Worm (Caenorhabditis elegans): Measurements from ENCODE around the gene T01B11.1.

The T01B11.1 gene

DNA sequence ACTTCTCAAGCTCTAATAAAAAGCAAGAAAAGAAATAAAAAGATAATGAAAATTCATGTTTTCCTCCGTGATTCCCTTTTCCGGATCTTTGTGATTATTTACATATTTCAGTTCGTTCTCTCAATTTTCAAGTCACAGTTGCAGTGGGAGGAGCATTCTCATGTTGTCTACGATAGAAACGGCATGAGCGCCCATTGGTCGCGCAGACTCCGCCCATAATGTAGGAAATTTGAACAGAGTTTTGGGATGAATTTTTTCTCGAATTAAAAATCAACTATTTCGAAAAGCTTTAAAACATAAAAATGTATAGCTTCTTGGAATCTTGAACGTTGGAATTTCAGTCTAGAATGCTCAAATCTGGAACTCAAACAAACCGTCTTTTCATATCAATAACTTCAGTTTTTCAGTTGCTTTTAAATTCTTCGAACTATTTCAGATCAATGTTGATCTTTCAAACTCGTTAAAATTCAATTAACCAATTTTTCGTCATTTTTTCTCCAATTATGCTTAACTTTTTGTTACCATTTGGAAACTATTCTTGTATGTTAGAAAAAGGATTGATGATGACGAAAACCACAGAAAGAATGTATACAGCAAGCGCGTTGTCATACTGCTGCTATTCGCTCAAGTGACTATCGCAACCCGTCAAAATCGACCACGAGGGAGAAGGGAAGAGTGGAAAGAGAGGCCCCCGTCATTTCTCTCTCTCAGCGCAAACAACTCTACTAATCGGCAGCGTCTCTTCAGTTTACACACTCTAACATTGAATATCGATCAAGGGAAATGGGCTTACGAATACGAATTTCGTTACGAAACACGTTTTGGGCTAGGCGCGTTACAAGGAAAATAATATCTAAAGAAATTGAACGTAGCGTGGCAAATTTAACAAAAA is 15.2 kb upstream of the T01B11.1 start (continued):
- TF ChIP-seq rpc-1 (optimal IDR thresholded peaks at IDR 0.05) (no peak), rpc-1 (tag; optimal IDR thresholded peaks at IDR 0.05) (no peak), attf-5 (GFP tag; optimal IDR thresholded peaks at IDR 0.05) (peak; percentile 52), zim-3 (tag; optimal IDR thresholded peaks at IDR 0.05) (peak; percentile 40), hrde-1 (tag; optimal IDR thresholded peaks at IDR 0.05; ENCODE audit: borderline replicate concordance) (no peak), cebp-2 (GFP tag; IDR thresholded peaks at IDR 0.05) (peak; percentile 69; the same call in 1 of the 2 replicates), ztf-25 (GFP tag; IDR thresholded peaks at IDR 0.05) (0 out of 2 replicates have a peak, but pooled peaks have one; percentile 14), hlh-12 (tag; optimal IDR thresholded peaks at IDR 0.05) (no peak), madf-3 (GFP tag; IDR thresholded peaks at IDR 0.05) (peak; percentile 86), let-526 (GFP tag; IDR thresholded peaks at IDR 0.05) (peak; percentile 62; the same call in 1 of the 2 replicates), dpff-1 (tag; optimal IDR thresholded peaks at IDR 0.05) (peak; percentile 34), ztf-28 (GFP tag; IDR thresholded peaks at IDR 0.05) (no peak), snpc-3.4 (tag; optimal IDR thresholded peaks at IDR 0.05) (no peak), ama-1 (optimal IDR thresholded peaks at IDR 0.05) (peak; percentile 90), ama-1 (GFP tag; optimal IDR thresholded peaks at IDR 0.05) (peak; percentile 17 to 82), lin-54 (GFP tag; optimal IDR thresholded peaks at IDR 0.05) (peak; percentile 68), xnd-1 (tag; optimal IDR thresholded peaks at IDR 0.05) (no peak), ztf-3 (GFP tag; optimal IDR thresholded peaks at IDR 0.05) (no peak), nfya-1 (tag; optimal IDR thresholded peaks at IDR 0.05; ENCODE audit: borderline replicate concordance, insufficient read depth) (no peak), zfh-2 (GFP tag; conservative IDR thresholded peaks at IDR 0.05) (no peak), C17E4.6 (GFP tag; IDR thresholded peaks at IDR 0.05) (0 out of 2 replicates have a peak, but pooled peaks have one; percentile 47), ceh-79 (tag; optimal IDR thresholded peaks at IDR 0.05) (no peak), tbp1 (GFP tag; optimal IDR thresholded peaks at IDR 0.05) (peak; percentile 54), mxl-1 (tag; optimal IDR thresholded peaks at IDR 0.05) (no peak), egrh-3 (GFP tag; IDR thresholded peaks at IDR 0.05) (no peak), unc-130 (GFP tag; optimal IDR thresholded peaks at IDR 0.05) (no peak), Y56A3A.18 (GFP tag; IDR thresholded peaks at IDR 0.05) (peak; percentile 80), egl-44 (GFP tag; IDR thresholded peaks at IDR 0.05) (peak; percentile 87; the same call in 1 of the 2 replicates), D2030.7 (GFP tag; IDR thresholded peaks at IDR 0.05) (no peak), nhr-27 (tag; optimal IDR thresholded peaks at IDR 0.05) (no peak), F22D6.2 (tag; optimal IDR thresholded peaks at IDR 0.05) (peak; percentile 12), lsl-1 (GFP tag; optimal IDR thresholded peaks at IDR 0.05) (no peak), ekl-4 (GFP tag; IDR thresholded peaks at IDR 0.05) (peak; percentile 43; the same call in 1 of the 2 replicates), F37B4.10 (GFP tag; IDR thresholded peaks at IDR 0.05) (no peak), Y67H2A.10 (GFP tag; conservative IDR thresholded peaks at IDR 0.05) (peak; percentile 11; the same call in 1 of the 2 replicates), akir-1 (GFP tag; optimal IDR thresholded peaks at IDR 0.05) (no peak), bed-2 (GFP tag; IDR thresholded peaks at IDR 0.05) (no peak), ceh-91 (GFP tag; IDR thresholded peaks at IDR 0.05) (no peak), atf-7 (tag; optimal IDR thresholded peaks at IDR 0.05) (peak; percentile 14), mes-4 (tag; optimal IDR thresholded peaks at IDR 0.05) (no peak), ets-4 (GFP tag; optimal IDR thresholded peaks at IDR 0.05) (peak; percentile 75), efl-1 (GFP tag; optimal IDR thresholded peaks at IDR 0.05) (no peak), athp-1 (tag; optimal IDR thresholded peaks at IDR 0.05) (peak; percentile 55), F55B11.4 (tag; optimal IDR thresholded peaks at IDR 0.05; ENCODE audit: borderline replicate concordance, insufficient read depth) (no peak), fkh-3 (tag; optimal IDR thresholded peaks at IDR 0.05) (no peak)

Data from whole organism, young adult.